Fruit fly (Drosophila melanogaster) whole organism, wandering third instar larva: Measurements from ENCODE around the gene Ostgamma.

Experiments used
- Abd-B ChIP-seq: fragments of >200 bp; optimal IDR thresholded peaks from 2 replicates; lab custom pipeline; 2017; ENCODE audit warnings: missing biosample characterization, missing genetic modification characterization
- CG32264 ChIP-seq: fragments of 200-800 bp; sonication (Bioruptor generic); optimal IDR thresholded peaks from 2 replicates; lab custom pipeline; 2016; ENCODE audit warnings: missing biosample characterization, missing genetic modification characterization
- Hr83 ChIP-seq: fragments of 200-300 bp; sonication (Bioruptor generic); optimal IDR thresholded peaks from 2 replicates; lab custom pipeline; 2016; ENCODE audit warnings: missing biosample characterization, mild to moderate bottlenecking, missing genetic modification characterization, moderate library complexity; ENCODE audit not compliant: poor library complexity, severe bottlenecking
- Mio ChIP-seq: sonication (Bioruptor generic); optimal IDR thresholded peaks from 2 replicates; lab custom pipeline; 2016; ENCODE audit warnings: missing biosample characterization, missing genetic modification characterization
- Myc ChIP-seq: fragments of >200 bp; optimal IDR thresholded peaks from 2 replicates; lab custom pipeline; 2017
- brk ChIP-seq: fragments of 200-800 bp; sonication (Bioruptor generic); optimal IDR thresholded peaks from 2 replicates; lab custom pipeline; 2016; ENCODE audit warnings: missing biosample characterization, mild to moderate bottlenecking, missing genetic modification characterization
- fru ChIP-seq: fragments of 200-800 bp; sonication (Bioruptor generic); optimal IDR thresholded peaks from 3 replicates; lab custom pipeline; 2016; ENCODE audit warnings: missing biosample characterization, mild to moderate bottlenecking, missing genetic modification characterization
- jim ChIP-seq: fragments of 175-275, 200-325 bp; sonication (Bioruptor generic); optimal IDR thresholded peaks from 2 replicates; lab custom pipeline; 2016; ENCODE audit warnings: missing biosample characterization, mild to moderate bottlenecking, missing genetic modification characterization
- pan ChIP-seq: fragments of >200 bp; optimal IDR thresholded peaks from 2 replicates; lab custom pipeline; 2017
- sage ChIP-seq: fragments of 200-800 bp; sonication (Bioruptor generic); optimal IDR thresholded peaks from 2 replicates; lab custom pipeline; 2016; ENCODE audit warnings: missing biosample characterization, mild to moderate bottlenecking, missing genetic modification characterization

dm6 chr2L:8344536-8344935, 36.5 kb upstream of the Ostgamma start:
- TF ChIP-seq CG32264 (GFP tag; lab: Kevin White, UChicago) (no peak), brk (no peak), Hr83 (GFP tag; lab: Kevin White, UChicago) (no peak), jim (no peak), Mio (GFP tag; lab: Kevin White, UChicago) (no peak), pan (lab: Kevin White, UChicago) (no peak), Abd-B (GFP tag; lab: Kevin White, UChicago) (no peak), sage (GFP tag; lab: Kevin White, UChicago) (no peak), fru (GFP tag; lab: Kevin White, UChicago) (no peak), Myc (lab: Kevin White, UChicago) (no peak)
